Fruit fly (Drosophila melanogaster) whole organism, prepupa: ENCODE measurements around the gene Or67c.

Experiments
- CG11762 ChIP-seq: fragments of 200-800 bp; sonication (Bioruptor generic); optimal IDR thresholded peaks from 3 replicates; lab custom pipeline; 2016; ENCODE audit warnings: missing biosample characterization, missing genetic modification characterization; ENCODE audit not compliant: insufficient read depth
- CG34406 ChIP-seq: fragments of 200-800 bp; sonication (Bioruptor generic); optimal IDR thresholded peaks from 3 replicates; lab custom pipeline; 2016; ENCODE audit warnings: missing biosample characterization, missing genetic modification characterization
- CG6163 ChIP-seq: fragments of 200-800 bp; sonication (Bioruptor generic); IDR thresholded peaks from 3 replicates; pipeline ENCODE4 v1.3.6; 2022; ENCODE audit warnings: missing biosample characterization, missing genetic modification characterization
- Hr38 ChIP-seq: sonication (Bioruptor generic); optimal IDR thresholded peaks from 2 replicates; lab custom pipeline; 2016; ENCODE audit warnings: missing biosample characterization, missing genetic modification characterization
- Hr39 ChIP-seq: fragments of 200-800 bp; sonication (Bioruptor generic); optimal IDR thresholded peaks from 2 replicates; lab custom pipeline; 2016; ENCODE audit warnings: missing biosample characterization, missing genetic modification characterization
- salr ChIP-seq, 2 experiments: fragments of 200-800 bp; sonication (Bioruptor generic); optimal IDR thresholded peaks; 3 replicates each; lab custom pipeline; 2016 to 2018; ENCODE audit warnings: missing biosample characterization in 2 of 2, missing genetic modification characterization in 2 of 2, mild to moderate bottlenecking in 1 of 2

DNA sequence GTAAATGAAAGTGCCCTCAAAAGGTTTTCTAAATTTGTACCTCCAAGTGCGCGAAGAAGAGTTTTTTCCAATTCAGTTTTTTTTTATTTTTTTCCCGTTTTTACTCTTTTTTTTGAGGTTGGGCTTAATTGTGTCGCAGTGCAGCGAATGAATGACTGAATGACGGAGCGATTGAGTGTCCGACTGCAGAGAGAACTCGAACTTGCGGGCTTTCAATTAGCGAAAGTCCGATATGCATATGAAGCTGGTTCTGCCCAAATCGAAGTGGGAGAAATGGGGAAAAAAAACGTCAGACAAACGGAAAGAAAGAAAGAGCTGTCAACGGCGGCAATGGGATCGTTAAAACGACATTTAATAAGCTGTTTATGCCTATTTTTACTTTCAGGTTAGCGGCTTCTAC, 38.7 kb downstream of the Or67c start:
- TF ChIP-seq CG11762 (GFP tag; lab: Kevin White, UChicago) (no peak), Hr38 (GFP tag; lab: Kevin White, UChicago) (no peak), salr (GFP tag; optimal IDR thresholded peaks at IDR 0.05; lab: Kevin White, UChicago) (no peak), CG6163 (GFP tag; lab: Robert Waterston, UW) (no peak), Hr39 (GFP tag; lab: Kevin White, UChicago) (no peak), CG34406 (no peak)
